Worm (Caenorhabditis elegans): ENCODE results near the gene wee-1.1.

DNA sequence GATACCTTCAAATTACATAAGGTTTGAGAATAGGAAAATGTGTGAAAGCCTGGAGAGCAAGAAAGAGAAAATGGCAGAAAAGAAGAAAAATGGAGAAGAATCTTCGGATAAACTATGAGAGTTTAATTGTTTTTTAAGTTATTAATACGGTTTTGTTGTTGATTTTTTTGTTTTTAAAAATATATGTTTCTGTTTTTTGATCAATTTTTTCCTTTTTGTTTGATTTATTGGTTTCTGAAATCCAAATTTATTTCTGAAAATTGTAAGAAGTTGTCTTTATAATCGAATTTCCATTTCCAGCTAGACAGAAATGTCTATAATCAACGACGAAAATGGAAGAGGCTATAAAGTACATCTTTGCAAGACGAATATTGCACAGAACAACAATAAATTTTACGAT, 9.4 kb upstream of the wee-1.1 start, which contains the start of gene parp-2:
- TF ChIP-seq lin-38 (GFP tag; IDR thresholded peaks at IDR 0.05) (no peak), nhr-28 (tag; optimal IDR thresholded peaks at IDR 0.05) (no peak), arid-1 (GFP tag; conservative IDR thresholded peaks at IDR 0.05) (no peak), sdz-12 (GFP tag; optimal IDR thresholded peaks at IDR 0.05) (no peak), dve-1 (tag; optimal IDR thresholded peaks at IDR 0.05; ENCODE audit: insufficient read depth) (no peak), ZK546.5 (tag; optimal IDR thresholded peaks at IDR 0.05) (no peak), skn-1 (tag; optimal IDR thresholded peaks at IDR 0.05) (no peak), ztf-11 (tag; optimal IDR thresholded peaks at IDR 0.05) (no peak), lir-3 (tag; optimal IDR thresholded peaks at IDR 0.05) (no peak)

All from whole organism, L4 larva.